Worm (Caenorhabditis elegans) whole organism, mixed stage, embryonic: ENCODE data around the gene F59A6.11.

Source experiments
- blmp-1 ChIP-seq: fragments of 150-350 bp; optimal IDR thresholded peaks from 2 replicates; lab custom pipeline; 2014; ENCODE audit warnings: missing biosample characterization, missing genetic modification characterization
- ceh-83 ChIP-seq: fragments of 200-800 bp; sonication (Bioruptor generic); optimal IDR thresholded peaks from 2 replicates; lab custom pipeline; 2018; ENCODE audit warnings: mild to moderate bottlenecking, missing genetic modification characterization, missing compliant biosample characterization
- ces-1 ChIP-seq: fragments of 150-350 bp; optimal IDR thresholded peaks from 2 replicates; lab custom pipeline; 2014; ENCODE audit warnings: missing biosample characterization, missing genetic modification reagents, missing genetic modification characterization
- elt-1 ChIP-seq: sonication (generic microtip); optimal IDR thresholded peaks from 2 replicates; lab custom pipeline; 2017; ENCODE audit warnings: missing genetic modification characterization, mild to moderate bottlenecking, missing compliant biosample characterization, antibody characterized with exemption, moderate library complexity, borderline replicate concordance; ENCODE audit not compliant: insufficient read depth
- lin-13 ChIP-seq: fragments of 150-350 bp; optimal IDR thresholded peaks from 2 replicates; lab custom pipeline; 2014; ENCODE audit warnings: missing biosample characterization, missing genetic modification characterization
- lsy-2 ChIP-seq: fragments of 150-350 bp; optimal IDR thresholded peaks from 2 replicates; lab custom pipeline; 2014; ENCODE audit warnings: missing biosample characterization, missing genetic modification characterization
- nhr-237 ChIP-seq: fragments of 150-350 bp; optimal IDR thresholded peaks from 2 replicates; lab custom pipeline; 2014; ENCODE audit warnings: missing biosample characterization, missing genetic modification characterization
- pha-4 ChIP-seq: fragments of 150-350 bp; optimal IDR thresholded peaks from 2 replicates; lab custom pipeline; 2018; ENCODE audit warnings: missing biosample characterization, missing genetic modification reagents, missing genetic modification characterization
- snpc-4 ChIP-seq: fragments of 150-350 bp; optimal IDR thresholded peaks from 2 replicates; lab custom pipeline; 2014; ENCODE audit warnings: missing biosample characterization, missing genetic modification characterization

DNA sequence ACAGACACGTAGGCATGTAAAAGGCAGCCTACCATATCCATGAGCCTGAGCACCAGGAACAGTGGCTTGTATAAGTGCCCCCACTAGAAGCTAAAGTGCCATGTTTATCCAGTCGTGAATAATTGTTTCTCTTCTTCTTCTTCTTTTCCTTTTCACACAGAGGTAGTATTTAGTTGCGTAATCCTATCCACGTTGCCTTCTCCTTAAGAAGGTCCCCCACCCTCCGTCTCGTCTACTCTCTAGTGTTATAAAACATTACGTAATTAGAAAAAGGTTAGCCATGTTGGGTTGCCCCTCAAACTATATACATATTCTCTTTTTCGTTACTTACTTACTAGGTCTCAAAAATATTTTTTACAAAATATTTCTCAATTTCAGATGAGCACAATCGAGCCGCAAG lies 11.9 kb downstream of the F59A6.11 start:
- TF ChIP-seq pha-4 (tag; lab: Kevin White, UChicago) (no peak), snpc-4 (tag; lab: Kevin White, UChicago) (no peak), elt-1 (tag; lab: Kevin White, UChicago) (no peak), lin-13 (no peak), blmp-1 (tag; lab: Kevin White, UChicago) (no peak), ceh-83 (GFP tag; lab: Kevin White, UChicago) (no peak), lsy-2 (no peak), ces-1 (GFP tag; lab: Kevin White, UChicago) (no peak), nhr-237 (tag; lab: Kevin White, UChicago) (no peak)
